Fruit fly (Drosophila melanogaster) whole organism, adult: ENCODE measurements around the gene CG8219.
A peak's percentile ranks its signal among the peaks of the same experiment; 100 is the strongest.

ENCODE experiments used
- CG11617 ChIP-seq: fragments of 200-800 bp; sonication (Bioruptor generic); optimal IDR thresholded peaks from 2 replicates; lab custom pipeline; 2017; ENCODE audit warnings: mild to moderate bottlenecking, missing biosample characterization, missing genetic modification reagents, missing genetic modification characterization
- CG12768 ChIP-seq: fragments of 200-800 bp; sonication (Bioruptor generic); optimal IDR thresholded peaks from 2 replicates; lab custom pipeline; 2017; ENCODE audit warnings: missing biosample characterization, missing genetic modification characterization, mild to moderate bottlenecking, moderate library complexity, missing genetic modification reagents
- CG14711 ChIP-seq: fragments of 200-800 bp; sonication (Bioruptor generic); optimal IDR thresholded peaks from 2 replicates; lab custom pipeline; 2018; ENCODE audit warnings: missing biosample characterization, mild to moderate bottlenecking, missing genetic modification characterization, moderate library complexity
- CG1620 ChIP-seq: fragments of 200-800 bp; sonication (Bioruptor generic); optimal IDR thresholded peaks from 2 replicates; lab custom pipeline; 2016; ENCODE audit warnings: missing biosample characterization, missing genetic modification characterization
- CG7045 ChIP-seq: fragments of 200-800 bp; sonication (Bioruptor generic); optimal IDR thresholded peaks from 2 replicates; lab custom pipeline; 2017; ENCODE audit warnings: missing biosample characterization, mild to moderate bottlenecking, missing genetic modification characterization
- Clk ChIP-seq: fragments of 200-800 bp; sonication (Bioruptor generic); optimal IDR thresholded peaks from 2 replicates; lab custom pipeline; 2017; ENCODE audit warnings: missing biosample characterization, missing genetic modification characterization
- Crg-1 ChIP-seq: fragments of 200-800 bp; sonication (Bioruptor generic); optimal IDR thresholded peaks from 2 replicates; lab custom pipeline; 2016; ENCODE audit warnings: missing biosample characterization, missing genetic modification characterization
- Hr96 ChIP-seq: fragments of 200-800 bp; sonication (Bioruptor generic); optimal IDR thresholded peaks from 2 replicates; lab custom pipeline; 2016; ENCODE audit warnings: missing biosample characterization, missing genetic modification characterization
- Mnt ChIP-seq: fragments of 200-800 bp; sonication (Bioruptor generic); optimal IDR thresholded peaks from 2 replicates; lab custom pipeline; 2016; ENCODE audit warnings: missing biosample characterization, mild to moderate bottlenecking, missing genetic modification characterization
- bab1 ChIP-seq: fragments of 200-800 bp; sonication (Bioruptor generic); optimal IDR thresholded peaks from 3 replicates; lab custom pipeline; 2019; ENCODE audit warnings: missing biosample characterization, mild to moderate bottlenecking, missing genetic modification characterization, moderate library complexity
- cic ChIP-seq: fragments of 200-800 bp; sonication (Bioruptor generic); optimal IDR thresholded peaks from 2 replicates; lab custom pipeline; 2017; ENCODE audit warnings: missing biosample characterization, mild to moderate bottlenecking, missing genetic modification characterization, moderate library complexity
- cnc ChIP-seq, 2 experiments: fragments of >200 bp; optimal IDR thresholded peaks; 2 replicates each; lab custom pipeline; 2017
- kay ChIP-seq: fragments of 200-800 bp; sonication (Bioruptor generic); peaks from one replicate; lab custom pipeline; 2016; ENCODE audit warnings: missing biosample characterization, missing genetic modification characterization, borderline replicate concordance
- tj ChIP-seq: fragments of 200-800 bp; sonication (Bioruptor generic); optimal IDR thresholded peaks from 3 replicates; lab custom pipeline; 2017; ENCODE audit warnings: missing biosample characterization, mild to moderate bottlenecking, missing genetic modification characterization, moderate library complexity

- TF ChIP-seq CG7045 (GFP tag; lab: Kevin White, UChicago): peak; percentile 37
- no peak for TF ChIP-seq kay
- TF ChIP-seq Hr96 (GFP tag; lab: Kevin White, UChicago): no peak
- no peak for TF ChIP-seq tj
- peak; percentile 27 for TF ChIP-seq CG11617 (GFP tag; lab: Kevin White, UChicago)
- peak; percentile 20 for TF ChIP-seq Mnt (GFP tag; lab: Kevin White, UChicago)
- peak; percentile 48 for TF ChIP-seq CG14711 (tag; lab: Kevin White, UChicago)
- TF ChIP-seq CG1620 (GFP tag; lab: Kevin White, UChicago): peak; percentile 3
- TF ChIP-seq cic (GFP tag; lab: Kevin White, UChicago): no peak
- no peak for TF ChIP-seq bab1
- TF ChIP-seq Clk (GFP tag; lab: Kevin White, UChicago): no peak
- TF ChIP-seq CG12768 (GFP tag; lab: Kevin White, UChicago): peak; percentile 32
- no peak for TF ChIP-seq cnc (optimal IDR thresholded peaks at IDR 0.05; lab: Kevin White, UChicago)
- no peak for TF ChIP-seq Crg-1 (GFP tag; lab: Kevin White, UChicago)
These were observed 26.4 kb upstream of the CG8219 start, which contains the start of the genes fmt and CG7376 for dm6 chr3L:6173826-6174255.
